Fruit fly (Drosophila melanogaster) whole organism, prepupa: ENCODE measurements around the gene GatA.

Experiments used
- Blimp-1 ChIP-seq: fragments of 200-800 bp; sonication (Bioruptor generic); optimal IDR thresholded peaks from 3 replicates; lab custom pipeline; 2017; ENCODE audit warnings: missing biosample characterization, missing genetic modification characterization, mild to moderate bottlenecking, moderate library complexity, missing genetic modification reagents
- CG6808 ChIP-seq: fragments of 200-800 bp; sonication (Bioruptor generic); optimal IDR thresholded peaks from 3 replicates; lab custom pipeline; 2017; ENCODE audit warnings: missing biosample characterization, missing genetic modification characterization, mild to moderate bottlenecking, moderate library complexity, missing genetic modification reagents
- Eip75B ChIP-seq: fragments of 200-800 bp; sonication (Bioruptor generic); optimal IDR thresholded peaks from 3 replicates; lab custom pipeline; 2016; ENCODE audit warnings: missing biosample characterization, missing genetic modification characterization
- Lpt ChIP-seq: fragments of 200-800 bp; sonication (Bioruptor generic); optimal IDR thresholded peaks from 3 replicates; lab custom pipeline; 2016; ENCODE audit warnings: missing biosample characterization, missing genetic modification characterization
- Met ChIP-seq: fragments of 200-800 bp; sonication (Bioruptor generic); optimal IDR thresholded peaks from 3 replicates; lab custom pipeline; 2016; ENCODE audit warnings: missing biosample characterization, missing genetic modification characterization
- acj6 ChIP-seq: fragments of 200-800 bp; sonication (Bioruptor generic); optimal IDR thresholded peaks from 3 replicates; lab custom pipeline; 2016; ENCODE audit warnings: missing biosample characterization, missing genetic modification characterization
- dsx ChIP-seq: fragments of 200-800 bp; optimal IDR thresholded peaks from 3 replicates; lab custom pipeline; 2019; ENCODE audit warnings: missing biosample characterization, mild to moderate bottlenecking, missing genetic modification characterization, moderate library complexity; ENCODE audit not compliant: poor library complexity, severe bottlenecking
- fd59A ChIP-seq: fragments of 200-800 bp; sonication (Bioruptor generic); optimal IDR thresholded peaks from 2 replicates; lab custom pipeline; 2017; ENCODE audit warnings: missing biosample characterization, mild to moderate bottlenecking, missing genetic modification characterization, missing genetic modification reagents
- fd85E ChIP-seq: fragments of 200-800 bp; sonication (Bioruptor generic); optimal IDR thresholded peaks from 3 replicates; lab custom pipeline; 2016; ENCODE audit warnings: missing biosample characterization, missing genetic modification characterization
- fkh ChIP-seq: fragments of 200-800 bp; sonication (Bioruptor generic); optimal IDR thresholded peaks from 3 replicates; lab custom pipeline; 2017; ENCODE audit warnings: missing biosample characterization, mild to moderate bottlenecking, missing genetic modification characterization, moderate library complexity
- topi ChIP-seq: fragments of 200-800 bp; sonication (Bioruptor generic); optimal IDR thresholded peaks from 3 replicates; lab custom pipeline; 2016; ENCODE audit warnings: missing biosample characterization, missing genetic modification characterization

- no peak for TF ChIP-seq Met (GFP tag; lab: Kevin White, UChicago)
- no peak for TF ChIP-seq CG6808 (GFP tag; lab: Kevin White, UChicago)
- peak; percentile 98 for TF ChIP-seq fkh (GFP tag; lab: Kevin White, UChicago)
- TF ChIP-seq Blimp-1 (GFP tag; lab: Kevin White, UChicago) = no peak
- no peak for TF ChIP-seq Eip75B (GFP tag; lab: Kevin White, UChicago)
- TF ChIP-seq acj6 = peak; percentile 29
- no peak for TF ChIP-seq fd85E (GFP tag; lab: Kevin White, UChicago)
- no peak for TF ChIP-seq Lpt (GFP tag; lab: Kevin White, UChicago)
- TF ChIP-seq dsx (GFP tag; lab: Kevin White, UChicago) = peak; percentile 70
- no peak for TF ChIP-seq topi (GFP tag; lab: Kevin White, UChicago)
- no peak for TF ChIP-seq fd59A (GFP tag; lab: Kevin White, UChicago)
Measured at dm6 chr3R:19031210-19031609, 2.6 kb upstream of the GatA start, which contains the start of the genes Prp18 and CG6013.
